Worm (Caenorhabditis elegans): Measurements from ENCODE around the gene cblc-1.

ce11 chrII:4937743-4938142 is 3.2 kb downstream of the cblc-1 start, which contains the start of gene ZK546.4:
- no peak for TF ChIP-seq ama-1 (optimal IDR thresholded peaks at IDR 0.05)
- TF ChIP-seq ets-7 (tag; optimal IDR thresholded peaks at IDR 0.05), result no peak
- no peak for TF ChIP-seq tra-4 (tag; optimal IDR thresholded peaks at IDR 0.05)
- TF ChIP-seq scrt-1 (GFP tag; IDR thresholded peaks at IDR 0.05), result no peak
- no peak for TF ChIP-seq hmbx-1 (tag; optimal IDR thresholded peaks at IDR 0.05)
- TF ChIP-seq F13C5.2 (tag; optimal IDR thresholded peaks at IDR 0.05), result no peak
- no peak for TF ChIP-seq flt-1 (GFP tag; IDR thresholded peaks at IDR 0.05)
- TF ChIP-seq B0310.2 (tag; optimal IDR thresholded peaks at IDR 0.05), result no peak
- TF ChIP-seq ceh-36 (tag; optimal IDR thresholded peaks at IDR 0.05), result no peak
- no peak for TF ChIP-seq ceh-13 (GFP tag; optimal IDR thresholded peaks at IDR 0.05)
- no peak for TF ChIP-seq hnd-1 (tag; optimal IDR thresholded peaks at IDR 0.05)
- TF ChIP-seq hmg-4 (GFP tag; optimal IDR thresholded peaks at IDR 0.05), result no peak
- no peak for TF ChIP-seq tbx-11 (GFP tag; IDR thresholded peaks at IDR 0.05)
